Fruit fly (Drosophila melanogaster) whole organism, embryonic: ENCODE data around the gene Lasp.

Experiments used
- ATbp ChIP-seq: fragments of 200-800 bp; sonication (Bioruptor generic); optimal IDR thresholded peaks from 2 replicates; lab custom pipeline; 2017; ENCODE audit warnings: missing biosample characterization, mild to moderate bottlenecking, missing genetic modification characterization, missing genetic modification reagents
- Atf-2 ChIP-seq: fragments of 200-800 bp; sonication (Bioruptor generic); optimal IDR thresholded peaks from 2 replicates; lab custom pipeline; 2016; ENCODE audit warnings: missing biosample characterization, missing genetic modification characterization
- Bteb2 ChIP-seq: fragments of 200-800 bp; sonication (Bioruptor generic); optimal IDR thresholded peaks from 2 replicates; lab custom pipeline; 2016; ENCODE audit warnings: missing biosample characterization, missing genetic modification characterization
- C15 ChIP-seq: fragments of 200-800 bp; sonication (Bioruptor generic); IDR thresholded peaks from 3 replicates; pipeline ENCODE4 v1.3.6; 2022; ENCODE audit warnings: missing biosample characterization, missing genetic modification characterization
- CG10565 ChIP-seq: fragments of 200-800 bp; sonication (Bioruptor generic); optimal IDR thresholded peaks from 3 replicates; lab custom pipeline; 2016; ENCODE audit warnings: missing biosample characterization, mild to moderate bottlenecking, missing genetic modification characterization
- CG10959 ChIP-seq: fragments of 200-800 bp; sonication (Bioruptor generic); IDR thresholded peaks from 2 replicates; pipeline ENCODE4 v1.3.6; 2022; ENCODE audit warnings: missing biosample characterization, missing genetic modification characterization
- CG11695 ChIP-seq: fragments of 200-800 bp; sonication (Bioruptor generic); IDR thresholded peaks from 3 replicates; pipeline ENCODE4 v1.3.6; 2022; ENCODE audit warnings: missing biosample characterization, missing genetic modification characterization
- CG13424 ChIP-seq: fragments of 200-800 bp; sonication (Bioruptor generic); optimal IDR thresholded peaks from 2 replicates; lab custom pipeline; 2019; ENCODE audit warnings: missing biosample characterization, mild to moderate bottlenecking, missing genetic modification characterization, moderate library complexity
- CG13894 ChIP-seq: fragments of 200-800 bp; sonication (Bioruptor generic); optimal IDR thresholded peaks from 3 replicates; lab custom pipeline; 2018; ENCODE audit warnings: missing biosample characterization, mild to moderate bottlenecking, missing genetic modification characterization, moderate library complexity
- CG17829 ChIP-seq: fragments of 200-800 bp; optimal IDR thresholded peaks from 2 replicates; lab custom pipeline; 2019; ENCODE audit warnings: missing biosample characterization, mild to moderate bottlenecking, missing genetic modification characterization, moderate library complexity
- CG17912 ChIP-seq: fragments of 200-800 bp; sonication (Bioruptor generic); optimal IDR thresholded peaks from 2 replicates; lab custom pipeline; 2018; ENCODE audit warnings: missing biosample characterization, mild to moderate bottlenecking, missing genetic modification characterization
- CG18764 ChIP-seq: fragments of 200-800 bp; sonication (Bioruptor generic); optimal IDR thresholded peaks from 3 replicates; lab custom pipeline; 2016; ENCODE audit warnings: missing biosample characterization, missing genetic modification characterization
- CG2116 ChIP-seq: fragments of 200-800 bp; sonication (Bioruptor generic); optimal IDR thresholded peaks from 3 replicates; lab custom pipeline; 2018; ENCODE audit warnings: missing biosample characterization, mild to moderate bottlenecking, missing genetic modification characterization
- CG30403 ChIP-seq: fragments of 200-800 bp; sonication (Bioruptor generic); optimal IDR thresholded peaks from 3 replicates; lab custom pipeline; 2016; ENCODE audit warnings: missing biosample characterization, missing genetic modification characterization
- CG31224 ChIP-seq: fragments of 200-800 bp; sonication (Bioruptor generic); IDR thresholded peaks from 2 replicates; pipeline ENCODE4 v1.3.6; 2022; ENCODE audit warnings: missing biosample characterization, missing genetic modification characterization
- CG3838 ChIP-seq: fragments of 200-800 bp; sonication (Bioruptor generic); optimal IDR thresholded peaks from 3 replicates; lab custom pipeline; 2016; ENCODE audit warnings: missing biosample characterization, missing genetic modification characterization
- CG4328 ChIP-seq: fragments of 200-800 bp; sonication (Bioruptor generic); optimal IDR thresholded peaks from 3 replicates; lab custom pipeline; 2017; ENCODE audit warnings: missing biosample characterization, missing genetic modification reagents, missing genetic modification characterization
- CG4854 ChIP-seq: fragments of 200-800 bp; sonication (Bioruptor generic); optimal IDR thresholded peaks from 2 replicates; lab custom pipeline; 2016; ENCODE audit warnings: missing biosample characterization, missing genetic modification characterization, inconsistent platforms
- CG6765 ChIP-seq: fragments of 200-800 bp; sonication (Bioruptor generic); optimal IDR thresholded peaks from 3 replicates; lab custom pipeline; 2017; ENCODE audit warnings: missing biosample characterization, mild to moderate bottlenecking, missing genetic modification characterization
- CG6854 ChIP-seq: fragments of 200-800 bp; sonication (Bioruptor generic); optimal IDR thresholded peaks from 3 replicates; lab custom pipeline; 2017; ENCODE audit warnings: missing biosample characterization, mild to moderate bottlenecking, missing genetic modification characterization
- CG7556 ChIP-seq: fragments of 200-800 bp; sonication (Bioruptor generic); optimal IDR thresholded peaks from 2 replicates; lab custom pipeline; 2017; ENCODE audit warnings: missing biosample characterization, mild to moderate bottlenecking, missing genetic modification characterization
- CG8281 ChIP-seq: fragments of 200-800 bp; sonication (Bioruptor generic); optimal IDR thresholded peaks from 2 replicates; lab custom pipeline; 2018; ENCODE audit warnings: missing biosample characterization, mild to moderate bottlenecking, missing genetic modification characterization, moderate library complexity
- CG9215 ChIP-seq: fragments of 200-800 bp; sonication (Bioruptor generic); IDR thresholded peaks from 2 replicates; pipeline ENCODE4 v1.3.6; 2022; ENCODE audit warnings: missing biosample characterization, missing genetic modification characterization
- Chrac-16 ChIP-seq: fragments of 200-800 bp; sonication (Bioruptor generic); optimal IDR thresholded peaks from 3 replicates; lab custom pipeline; 2016; ENCODE audit warnings: missing biosample characterization, missing genetic modification characterization
- CoRest ChIP-seq: fragments of 200-800 bp; sonication (Bioruptor generic); optimal IDR thresholded peaks from 3 replicates; lab custom pipeline; 2018; ENCODE audit warnings: missing biosample characterization, mild to moderate bottlenecking, missing genetic modification characterization, moderate library complexity
- Doc3 ChIP-seq: fragments of 200-800 bp; sonication (Bioruptor generic); IDR thresholded peaks from 3 replicates; pipeline ENCODE4 v1.3.6; 2022; ENCODE audit warnings: missing biosample characterization, missing genetic modification characterization; ENCODE audit not compliant: partially characterized antibody
- Hr3 ChIP-seq: fragments of 200-800 bp; sonication (Bioruptor generic); optimal IDR thresholded peaks from 3 replicates; lab custom pipeline; 2016; ENCODE audit warnings: missing biosample characterization, missing genetic modification characterization
- Hr51 ChIP-seq, 2 experiments: fragments of 200-800 bp; sonication (Bioruptor generic); optimal IDR thresholded peaks; 2 replicates in 1 of 2; 3 replicates in 1 of 2; lab custom pipeline; 2016 to 2018; ENCODE audit warnings: missing biosample characterization in 2 of 2, missing genetic modification characterization in 2 of 2, mild to moderate bottlenecking in 1 of 2, moderate library complexity in 1 of 2
- Hsf ChIP-seq: fragments of 200-800 bp; sonication (Bioruptor generic); optimal IDR thresholded peaks from 3 replicates; lab custom pipeline; 2016; ENCODE audit warnings: missing biosample characterization, missing genetic modification characterization
- Lpt ChIP-seq: fragments of >200 bp; optimal IDR thresholded peaks from 2 replicates; lab custom pipeline; 2018; ENCODE audit warnings: missing biosample characterization, missing genetic modification characterization
- NC2α ChIP-seq: fragments of 200-800 bp; sonication (Bioruptor generic); optimal IDR thresholded peaks from 2 replicates; lab custom pipeline; 2016; ENCODE audit warnings: missing biosample characterization, missing genetic modification characterization
- NC2β ChIP-seq: fragments of 200-800 bp; sonication (Bioruptor generic); optimal IDR thresholded peaks from 2 replicates; lab custom pipeline; 2016; ENCODE audit warnings: missing biosample characterization, missing genetic modification characterization
- Ravus ChIP-seq: fragments of 200-800 bp; sonication (Bioruptor generic); IDR thresholded peaks from 2 replicates; pipeline ENCODE4 v1.3.6; 2022; ENCODE audit warnings: missing biosample characterization, missing genetic modification characterization
- Scr ChIP-seq: fragments of 200-800 bp; sonication (Bioruptor generic); IDR thresholded peaks from 2 replicates; pipeline ENCODE4 v1.3.6; 2022; ENCODE audit warnings: missing biosample characterization, missing genetic modification characterization; ENCODE audit not compliant: partially characterized antibody
- Trl ChIP-seq, 3 experiments: fragments of >200 bp in 2 of 3; fragments of 200-800 bp in 1 of 3; sonication (Bioruptor generic) in 1 of 3; optimal IDR thresholded peaks; 2 replicates in 1 of 3; 3 replicates in 2 of 3; lab custom pipeline; 2016 to 2017; ENCODE audit warnings: missing biosample characterization in 1 of 3, missing genetic modification characterization in 1 of 3
- YL-1 ChIP-seq: fragments of 200-800 bp; sonication (Bioruptor generic); optimal IDR thresholded peaks from 3 replicates; lab custom pipeline; 2017; ENCODE audit warnings: missing biosample characterization, mild to moderate bottlenecking, missing genetic modification characterization
- ab ChIP-seq: fragments of 200-800 bp; sonication (Bioruptor generic); optimal IDR thresholded peaks from 2 replicates; lab custom pipeline; 2016; ENCODE audit warnings: missing biosample characterization, missing genetic modification characterization
- al ChIP-seq: fragments of 200-800 bp; sonication (Bioruptor generic); IDR thresholded peaks from 2 replicates; pipeline ENCODE4 v1.3.6; 2022; ENCODE audit warnings: missing biosample characterization, missing genetic modification characterization
- chif ChIP-seq, 2 experiments: fragments of 200-800 bp; sonication (Bioruptor generic); optimal IDR thresholded peaks; 3 replicates each; lab custom pipeline; 2016; ENCODE audit warnings: missing biosample characterization in 2 of 2, missing genetic modification characterization in 2 of 2
- chm ChIP-seq: fragments of 200-800 bp; sonication (Bioruptor generic); IDR thresholded peaks from 2 replicates; pipeline ENCODE4 v1.3.6; 2022; ENCODE audit warnings: missing biosample characterization, missing genetic modification characterization
- gt ChIP-seq: fragments of 200-800 bp; sonication (Bioruptor generic); IDR thresholded peaks from 2 replicates; pipeline ENCODE4 v1.3.6; 2022; ENCODE audit warnings: missing biosample characterization, missing genetic modification characterization
- ham ChIP-seq: fragments of 200-800 bp; sonication (Bioruptor generic); IDR thresholded peaks from 2 replicates; pipeline ENCODE4 v1.3.6; 2022; ENCODE audit warnings: missing biosample characterization, missing genetic modification characterization
- insv ChIP-seq, 2 experiments: fragments of 200-800 bp; sonication (Bioruptor generic); optimal IDR thresholded peaks; 3 replicates each; lab custom pipeline; 2016 to 2018; ENCODE audit warnings: missing biosample characterization in 2 of 2, missing genetic modification characterization in 2 of 2
- jing ChIP-seq: fragments of 200-800 bp; sonication (Bioruptor generic); optimal IDR thresholded peaks from 2 replicates; lab custom pipeline; 2018; ENCODE audit warnings: missing biosample characterization, mild to moderate bottlenecking, missing genetic modification characterization
- klu ChIP-seq: fragments of 200-800 bp; sonication (Bioruptor generic); IDR thresholded peaks from 2 replicates; pipeline ENCODE4 v1.3.6; 2022; ENCODE audit warnings: missing biosample characterization, missing genetic modification characterization
- lov ChIP-seq, 2 experiments: fragments of 200-800 bp in 1 of 2; fragments of >200 bp in 1 of 2; sonication (Bioruptor generic) in 1 of 2; IDR thresholded peaks in 1 of 2; optimal IDR thresholded peaks in 1 of 2; 2 replicates in 1 of 2; 3 replicates in 1 of 2; pipeline versions ENCODE4 v1.3.6 to Lab custom; 2017 to 2022; ENCODE audit warnings: missing biosample characterization in 1 of 2, missing genetic modification characterization in 1 of 2
- nom ChIP-seq: fragments of 200-800 bp; sonication (Bioruptor generic); optimal IDR thresholded peaks from 2 replicates; lab custom pipeline; 2017; ENCODE audit warnings: missing biosample characterization, missing genetic modification characterization, mild to moderate bottlenecking, moderate library complexity, missing genetic modification reagents
- pzg ChIP-seq: fragments of 200-800 bp; sonication (Bioruptor generic); optimal IDR thresholded peaks from 3 replicates; lab custom pipeline; 2018; ENCODE audit warnings: missing biosample characterization, mild to moderate bottlenecking, missing genetic modification characterization, moderate library complexity
- sima ChIP-seq: fragments of 200-800 bp; sonication (Bioruptor generic); optimal IDR thresholded peaks from 2 replicates; lab custom pipeline; 2016; ENCODE audit warnings: missing biosample characterization, missing genetic modification characterization
- trem ChIP-seq: fragments of 200-800 bp; optimal IDR thresholded peaks from 3 replicates; lab custom pipeline; 2019; ENCODE audit warnings: missing biosample characterization, mild to moderate bottlenecking, missing genetic modification characterization, moderate library complexity

Gene Lasp

DNA sequence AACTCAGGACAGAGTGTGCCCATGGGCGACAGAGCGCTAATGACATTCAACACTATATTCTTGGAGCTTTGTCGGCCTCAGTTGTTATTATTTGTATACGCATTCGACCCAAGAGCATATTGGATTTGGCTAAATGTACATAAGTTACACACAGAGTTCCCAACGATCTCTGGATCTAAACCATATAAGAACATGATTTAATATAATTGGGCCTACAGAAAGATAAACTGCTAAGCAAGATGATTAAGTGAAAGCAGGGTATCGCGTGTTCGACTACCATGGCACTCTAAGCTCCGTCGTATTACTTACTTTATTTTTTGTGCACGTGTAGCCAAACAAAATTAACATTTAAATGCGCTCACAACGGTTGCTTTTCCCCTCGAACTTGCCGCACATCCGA, 48.8 kb upstream of the Lasp start (continued):
- TF ChIP-seq CG13424 (tag; lab: Kevin White, UChicago) (peak; percentile 20), CG9215 (GFP tag; lab: Robert Waterston, UW) (no peak), CG13894 (tag; lab: Kevin White, UChicago) (peak; percentile 13), al (no peak), lov (optimal IDR thresholded peaks at IDR 0.05; lab: Kevin White, UChicago) (no peak), lov (GFP tag; IDR thresholded peaks at IDR 0.05; lab: Robert Waterston, UW) (no peak), pzg (GFP tag; lab: Kevin White, UChicago) (no peak), ham (no peak), CG8281 (no peak), NC2α (peak; percentile 7), Bteb2 (peak; percentile 8), Hr3 (GFP tag; lab: Kevin White, UChicago) (no peak), sima (GFP tag; lab: Kevin White, UChicago) (no peak), CG3838 (GFP tag; lab: Kevin White, UChicago) (no peak), chm (peak; percentile 48; the same call in 1 of the 2 replicates), CG6765 (GFP tag; lab: Kevin White, UChicago) (no peak), CG30403 (GFP tag; lab: Kevin White, UChicago) (peak; percentile 37), Atf-2 (GFP tag; lab: Kevin White, UChicago) (peak; percentile 39), klu (GFP tag; lab: Robert Waterston, UW) (no peak), insv (GFP tag; optimal IDR thresholded peaks at IDR 0.05; lab: Kevin White, UChicago) (no peak), C15 (GFP tag; lab: Robert Waterston, UW) (no peak), Ravus (GFP tag; lab: Robert Waterston, UW) (no peak), CG17912 (no peak), chif (GFP tag; optimal IDR thresholded peaks at IDR 0.05; lab: Kevin White, UChicago) (peak; percentile 38 to 62), jing (GFP tag; lab: Kevin White, UChicago) (peak; percentile 18), CG18764 (GFP tag; lab: Kevin White, UChicago) (no peak), CG11695 (GFP tag; lab: Robert Waterston, UW) (no peak), CG6854 (GFP tag; lab: Kevin White, UChicago) (no peak), ab (no peak), CG2116 (no peak), ATbp (GFP tag; lab: Kevin White, UChicago) (peak; percentile 8), CG10565 (GFP tag; lab: Kevin White, UChicago) (no peak), Doc3 (no peak), nom (GFP tag; lab: Kevin White, UChicago) (no peak), gt (GFP tag; lab: Robert Waterston, UW) (no peak), Hr51 (GFP tag; optimal IDR thresholded peaks at IDR 0.05; lab: Kevin White, UChicago) (peak in 1 of 2 experiments; percentile 11), Chrac-16 (GFP tag; lab: Kevin White, UChicago) (peak; percentile 29), Scr (no peak), YL-1 (GFP tag; lab: Kevin White, UChicago) (no peak), Hsf (peak; percentile 52), CG10959 (GFP tag; lab: Robert Waterston, UW) (no peak), NC2β (GFP tag; lab: Kevin White, UChicago) (no peak), CoRest (peak; percentile 33), CG7556 (GFP tag; lab: Kevin White, UChicago) (no peak), Trl (optimal IDR thresholded peaks at IDR 0.05; lab: Kevin White, UChicago) (no peak), Trl (GFP tag; optimal IDR thresholded peaks at IDR 0.05; lab: Kevin White, UChicago) (no peak), CG31224 (GFP tag; lab: Robert Waterston, UW) (no peak), CG4328 (no peak), CG17829 (tag; lab: Kevin White, UChicago) (peak; percentile 14), CG4854 (GFP tag; lab: Kevin White, UChicago) (no peak), Lpt (GFP tag; lab: Kevin White, UChicago) (no peak), trem (peak; percentile 11)
